Fruit fly (Drosophila melanogaster): Measurements from ENCODE around the gene CG4213.

CG4213 gene

DNA sequence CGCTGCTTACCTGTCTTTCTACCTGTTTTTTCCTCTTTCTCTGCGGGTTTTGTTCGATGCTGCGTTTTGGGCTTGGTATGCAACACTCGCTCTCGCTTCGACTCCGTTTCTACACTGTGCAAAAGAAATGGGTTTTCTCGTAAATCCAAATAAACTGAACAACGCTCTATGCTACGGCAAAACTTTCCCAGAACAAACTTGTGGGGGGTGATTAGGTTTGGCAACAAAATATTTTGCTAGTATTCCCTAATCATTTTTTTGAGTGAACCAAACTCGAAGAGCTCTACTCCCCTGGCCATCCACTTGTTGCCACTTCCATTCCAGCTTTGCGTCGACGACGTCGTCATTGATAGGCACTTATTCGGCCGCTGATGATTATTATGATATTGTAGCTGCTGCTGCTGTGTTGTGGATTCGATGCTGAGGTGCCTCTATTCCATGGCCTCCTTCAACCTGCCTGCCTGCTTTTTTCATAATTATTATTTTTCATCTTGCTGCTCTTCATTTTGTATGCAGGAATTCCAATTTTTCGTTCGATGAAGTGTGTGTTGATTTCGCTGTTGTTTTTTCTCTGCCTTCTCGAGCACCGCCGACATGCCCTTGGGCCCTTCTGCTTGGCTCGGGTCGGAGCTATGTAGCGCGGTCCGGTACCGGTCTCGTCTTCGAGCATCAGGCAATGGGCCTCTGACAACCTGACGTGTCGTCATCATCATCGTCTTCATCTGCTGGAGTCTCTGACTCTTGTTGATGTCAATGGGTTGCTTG lies 40.1 kb upstream of the CG4213 start (continued):
- TF ChIP-seq stwl (tag; optimal IDR thresholded peaks at IDR 0.05) (peak; percentile 23), lab (GFP tag; optimal IDR thresholded peaks at IDR 0.05) (peak; percentile 65), esg (GFP tag; conservative IDR thresholded peaks at IDR 0.05) (peak; percentile 87), Dip3 (GFP tag; optimal IDR thresholded peaks at IDR 0.05) (peak; percentile 17), hkb (optimal IDR thresholded peaks at IDR 0.05) (no peak), hkb (GFP tag; IDR thresholded peaks at IDR 0.05) (peak; percentile 88), luna (GFP tag; optimal IDR thresholded peaks at IDR 0.05) (no peak), CG18476 (GFP tag; optimal IDR thresholded peaks at IDR 0.05) (peak; percentile 53), hb (GFP tag; IDR thresholded peaks at IDR 0.05; ENCODE audit: partially characterized antibody) (no peak), CG16815 (GFP tag; optimal IDR thresholded peaks at IDR 0.05) (peak; percentile 78), CG10462 (GFP tag; optimal IDR thresholded peaks at IDR 0.05) (peak; percentile 71), Kr (GFP tag; optimal IDR thresholded peaks at IDR 0.05) (no peak), Dad (GFP tag; optimal IDR thresholded peaks at IDR 0.05) (peak; percentile 67), al (GFP tag; IDR thresholded peaks at IDR 0.05) (no peak), CG5953 (GFP tag; IDR thresholded peaks at IDR 0.05) (peak; percentile 92), insv (GFP tag; optimal IDR thresholded peaks at IDR 0.05) (no peak), CG34376 (GFP tag; optimal IDR thresholded peaks at IDR 0.05) (no peak), CG12104 (GFP tag; optimal IDR thresholded peaks at IDR 0.05) (peak; percentile 32), fd64A (GFP tag; optimal IDR thresholded peaks at IDR 0.05) (peak; percentile 76), chif (GFP tag; optimal IDR thresholded peaks at IDR 0.05) (peak; percentile 78 to 94), ara (GFP tag; IDR thresholded peaks at IDR 0.05) (peak; percentile 93), Lhr (GFP tag; optimal IDR thresholded peaks at IDR 0.05) (no peak), stc (GFP tag; IDR thresholded peaks at IDR 0.05) (peak; percentile 86), Neu2 (GFP tag; optimal IDR thresholded peaks at IDR 0.05; ENCODE audit: borderline replicate concordance) (no peak), CG17829 (tag; optimal IDR thresholded peaks at IDR 0.05) (peak; percentile 91), CG10267 (tag; optimal IDR thresholded peaks at IDR 0.05) (peak; percentile 81), CG7357 (GFP tag; IDR thresholded peaks at IDR 0.05) (peak; percentile 75; the same call in 1 of the 3 replicates), klu (GFP tag; IDR thresholded peaks at IDR 0.05) (peak; percentile 58), CG12299 (tag; optimal IDR thresholded peaks at IDR 0.05) (peak; percentile 10), slp2 (GFP tag; optimal IDR thresholded peaks at IDR 0.05) (peak; percentile 83), wek (GFP tag; optimal IDR thresholded peaks at IDR 0.05) (peak; percentile 66), CG11398 (GFP tag; optimal IDR thresholded peaks at IDR 0.05) (peak; percentile 64), CG31365 (tag; optimal IDR thresholded peaks at IDR 0.05) (peak; percentile 48), CG3726 (GFP tag; IDR thresholded peaks at IDR 0.05) (peak; percentile 75; the same call in 2 of the 3 replicates), lbe (GFP tag; optimal IDR thresholded peaks at IDR 0.05) (peak; percentile 92), gsb-n (tag; optimal IDR thresholded peaks at IDR 0.05) (peak; percentile 86), Drgx (GFP tag; IDR thresholded peaks at IDR 0.05) (peak; percentile 91), CG6854 (GFP tag; optimal IDR thresholded peaks at IDR 0.05) (peak; percentile 42), br (optimal IDR thresholded peaks at IDR 0.05) (no peak), kah (GFP tag; optimal IDR thresholded peaks at IDR 0.05) (peak; percentile 31), CG33557 (GFP tag; optimal IDR thresholded peaks at IDR 0.05) (peak; percentile 59), CG2712 (tag; optimal IDR thresholded peaks at IDR 0.05) (peak; percentile 92), CG9797 (GFP tag; optimal IDR thresholded peaks at IDR 0.05) (peak; percentile 17), unpg (GFP tag; optimal IDR thresholded peaks at IDR 0.05) (no peak), HHEX (GFP tag; optimal IDR thresholded peaks at IDR 0.05) (peak; percentile 71), sens-2 (GFP tag; IDR thresholded peaks at IDR 0.05) (peak; percentile 81), CG10274 (GFP tag; optimal IDR thresholded peaks at IDR 0.05) (no peak), psq (GFP tag; optimal IDR thresholded peaks at IDR 0.05) (peak; percentile 66), CG4820 (GFP tag; optimal IDR thresholded peaks at IDR 0.05) (peak; percentile 74), CG11093 (GFP tag; IDR thresholded peaks at IDR 0.05) (peak; percentile 81)

All from whole organism, embryonic.